Worm (Caenorhabditis elegans): Measurements from ENCODE around the gene B0302.4.

The B0302.4 gene

DNA sequence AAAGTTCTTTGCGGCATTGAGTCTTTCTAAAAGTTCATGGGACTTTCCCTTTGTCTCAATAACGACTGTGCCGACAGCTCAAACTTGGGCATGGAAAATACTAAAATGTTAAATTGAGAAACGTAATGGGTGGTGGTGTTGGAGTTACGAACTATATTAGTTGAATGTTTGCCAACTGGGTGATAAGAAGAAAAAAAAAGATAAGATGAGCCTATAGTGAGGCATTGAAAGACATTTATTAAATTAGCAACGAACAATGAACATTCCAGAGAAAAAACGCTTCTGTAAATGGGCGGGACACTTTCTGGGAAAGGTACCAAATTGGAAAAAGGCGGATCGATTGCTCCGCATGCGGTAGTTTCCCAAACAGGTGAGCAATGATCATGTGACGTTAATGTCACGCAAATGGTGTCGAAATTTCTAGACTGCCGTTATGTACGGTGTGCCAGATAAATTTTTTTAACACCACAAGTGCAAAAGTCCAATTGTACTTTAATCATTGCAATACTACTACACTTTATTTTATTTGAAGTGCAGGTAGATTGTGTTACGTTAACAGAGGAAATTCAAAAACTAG lies 37.3 kb downstream of the B0302.4 start:
- TF ChIP-seq daf-19 (GFP tag; conservative IDR thresholded peaks at IDR 0.05) (no peak), nhr-102 (tag; optimal IDR thresholded peaks at IDR 0.05) (peak; percentile 25), lin-29 (GFP tag; IDR thresholded peaks at IDR 0.05) (no peak), attf-4 (tag; optimal IDR thresholded peaks at IDR 0.05) (no peak), nhr-25 (tag; optimal IDR thresholded peaks at IDR 0.05; ENCODE audit: borderline replicate concordance, insufficient read depth) (no peak), nhr-48 (tag; optimal IDR thresholded peaks at IDR 0.05) (peak; percentile 38), lir-3 (tag; optimal IDR thresholded peaks at IDR 0.05) (no peak), duxl-1 (tag; optimal IDR thresholded peaks at IDR 0.05; ENCODE audit: poor library complexity) (peak; percentile 9), pha-4 (GFP tag; IDR thresholded peaks at IDR 0.05) (0 out of 2 replicates have a peak, but pooled peaks have one; percentile 21), pha-4 (tag; optimal IDR thresholded peaks at IDR 0.05) (no peak), fkh-10 (GFP tag; optimal IDR thresholded peaks at IDR 0.05) (no peak), skn-1 (tag; optimal IDR thresholded peaks at IDR 0.05) (no peak), cey-2 (tag; optimal IDR thresholded peaks at IDR 0.05; ENCODE audit: borderline replicate concordance, insufficient read depth) (no peak), hlh-11 (tag; optimal IDR thresholded peaks at IDR 0.05) (peak; percentile 80), mep-1 (tag; optimal IDR thresholded peaks at IDR 0.05) (no peak), nhr-28 (tag; optimal IDR thresholded peaks at IDR 0.05) (peak; percentile 12), mdt-29 (GFP tag; IDR thresholded peaks at IDR 0.05) (peak; percentile 82), dve-1 (tag; optimal IDR thresholded peaks at IDR 0.05; ENCODE audit: insufficient read depth) (peak; percentile 73), madf-9 (GFP tag; conservative IDR thresholded peaks at IDR 0.05) (no peak), dmd-6 (GFP tag; IDR thresholded peaks at IDR 0.05) (peak; percentile 61), hlh-30 (tag; optimal IDR thresholded peaks at IDR 0.05; ENCODE audit: insufficient read depth) (peak; percentile 71), aha-1 (tag) (peak; percentile 93), madf-5 (GFP tag; IDR thresholded peaks at IDR 0.05) (no peak), tra-1 (GFP tag; IDR thresholded peaks at IDR 0.05) (0 out of 2 replicates have a peak, but pooled peaks have one; percentile 29), T20F7.1 (GFP tag; optimal IDR thresholded peaks at IDR 0.05) (no peak), pqm-1 (tag; optimal IDR thresholded peaks at IDR 0.05) (peak; percentile 60), D1046.2 (GFP tag; IDR thresholded peaks at IDR 0.05) (no peak), lsy-2 (tag; optimal IDR thresholded peaks at IDR 0.05) (no peak), sdz-12 (GFP tag; optimal IDR thresholded peaks at IDR 0.05) (no peak), daf-16 (GFP tag; optimal IDR thresholded peaks at IDR 0.05) (no peak), daf-16 (tag; optimal IDR thresholded peaks at IDR 0.05) (peak; percentile 33)

DNA sequence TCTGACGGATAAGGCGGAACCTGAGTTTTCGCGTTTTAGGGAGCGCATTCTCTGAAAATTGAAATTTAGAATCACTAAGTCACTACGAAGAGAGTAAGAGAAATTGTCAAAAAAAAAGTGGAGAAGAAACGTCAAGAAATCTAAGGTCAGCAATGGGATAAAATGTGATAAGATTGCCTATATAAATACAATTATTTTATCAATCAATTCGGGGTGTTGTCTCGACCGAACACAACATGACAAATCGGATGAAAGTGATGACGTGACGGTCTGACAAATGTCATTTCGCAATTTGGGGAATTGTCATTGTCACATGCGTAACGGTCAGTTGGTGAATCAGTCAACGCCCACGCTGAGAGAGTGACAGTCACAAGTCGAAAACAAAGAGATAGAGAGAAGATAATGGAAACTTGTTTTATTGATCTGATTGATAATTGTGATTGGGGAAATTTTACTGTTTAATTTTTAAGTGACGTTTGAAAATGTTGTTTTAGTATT lies 38.5 kb downstream of the B0302.4 start, which contains the start of gene cnp-3:
cnp-3 (minus strand) TSS at position 51 of the 498 bp plus-strand sequence.
- TF ChIP-seq nhr-48 (tag; optimal IDR thresholded peaks at IDR 0.05) = peak; percentile 5
- TF ChIP-seq daf-12 (tag; optimal IDR thresholded peaks at IDR 0.05) = no peak
- TF ChIP-seq nhr-42 (GFP tag; IDR thresholded peaks at IDR 0.05) = no peak
- TF ChIP-seq nhr-102 (tag; optimal IDR thresholded peaks at IDR 0.05) = peak; percentile 11
- TF ChIP-seq rbr-2 (tag; optimal IDR thresholded peaks at IDR 0.05) = no peak
- no peak for TF ChIP-seq F10B5.3 (tag; optimal IDR thresholded peaks at IDR 0.05)
- TF ChIP-seq unc-62 (GFP tag; optimal IDR thresholded peaks at IDR 0.05 in 1 of 2) = peak in 1 of 2 experiments; percentile 61
- TF ChIP-seq unc-62 (tag; optimal IDR thresholded peaks at IDR 0.05) = no peak
- peak in 1 of 2 experiments; percentile 23 for TF ChIP-seq mdl-1 (tag; optimal IDR thresholded peaks at IDR 0.05)
- TF ChIP-seq ceh-82 (tag; optimal IDR thresholded peaks at IDR 0.05) = no peak
- no peak for TF ChIP-seq dmd-9 (GFP tag; IDR thresholded peaks at IDR 0.05)
- peak; percentile 60 for TF ChIP-seq dve-1 (tag; optimal IDR thresholded peaks at IDR 0.05; ENCODE audit: insufficient read depth)
- TF ChIP-seq Y5F2A.4 (GFP tag; optimal IDR thresholded peaks at IDR 0.05) = no peak
- TF ChIP-seq ztf-11 (tag; optimal IDR thresholded peaks at IDR 0.05) = no peak
- TF ChIP-seq Y105C5A.15 (GFP tag; IDR thresholded peaks at IDR 0.05) = no peak
- TF ChIP-seq zip-2 (tag; optimal IDR thresholded peaks at IDR 0.05) = no peak
- TF ChIP-seq ama-1 (optimal IDR thresholded peaks at IDR 0.05) = no peak
- no peak for TF ChIP-seq skn-1 (tag; optimal IDR thresholded peaks at IDR 0.05)
- peak; percentile 20 for TF ChIP-seq lin-13 (GFP tag; optimal IDR thresholded peaks at IDR 0.05)
- no peak for TF ChIP-seq nhr-10 (tag; optimal IDR thresholded peaks at IDR 0.05)
- TF ChIP-seq dmd-6 (GFP tag; IDR thresholded peaks at IDR 0.05) = peak; percentile 45
- TF ChIP-seq pha-4 (GFP tag; IDR thresholded peaks at IDR 0.05) = no peak
- no peak for TF ChIP-seq pha-4 (tag; optimal IDR thresholded peaks at IDR 0.05)
- no peak for TF ChIP-seq T26A8.4 (GFP tag; IDR thresholded peaks at IDR 0.05)
- TF ChIP-seq nhr-6 (tag; optimal IDR thresholded peaks at IDR 0.05) = peak; percentile 16
- no peak for TF ChIP-seq nhr-11 (tag; optimal IDR thresholded peaks at IDR 0.05)
- no peak for TF ChIP-seq saeg-2 (GFP tag; IDR thresholded peaks at IDR 0.05)

Data from whole organism, L4 larva.